Fruit fly (Drosophila melanogaster) whole organism, pupa: Measurements from ENCODE around the gene ics.
A peak's percentile ranks its signal among the peaks of the same experiment; 100 is the strongest.

ENCODE experiments used
- CG10348 ChIP-seq: fragments of 200-800 bp; sonication (Bioruptor generic); IDR thresholded peaks from 2 replicates; pipeline ENCODE4 v1.3.6; 2022; ENCODE audit warnings: missing biosample characterization, missing genetic modification characterization
- CG12605 ChIP-seq: fragments of 200-800 bp; sonication (Bioruptor generic); IDR thresholded peaks from 2 replicates; pipeline ENCODE4 v1.3.6; 2022; ENCODE audit warnings: missing biosample characterization, missing genetic modification characterization
- CG13204 ChIP-seq: fragments of 200-800 bp; sonication (Bioruptor generic); optimal IDR thresholded peaks from 2 replicates; lab custom pipeline; 2018; ENCODE audit warnings: missing biosample characterization, mild to moderate bottlenecking, missing genetic modification characterization, moderate library complexity
- CG14655 ChIP-seq: fragments of 200-800 bp; sonication (Bioruptor generic); optimal IDR thresholded peaks from 3 replicates; lab custom pipeline; 2017; ENCODE audit warnings: mild to moderate bottlenecking, missing biosample characterization, missing genetic modification reagents, missing genetic modification characterization
- CG15710 ChIP-seq: fragments of 200-800 bp; sonication (Bioruptor generic); optimal IDR thresholded peaks from 2 replicates; lab custom pipeline; 2018; ENCODE audit warnings: missing biosample characterization, mild to moderate bottlenecking, missing genetic modification characterization, moderate library complexity
- CG17806 ChIP-seq: fragments of 200-800 bp; sonication (Bioruptor generic); optimal IDR thresholded peaks from 2 replicates; lab custom pipeline; 2018; ENCODE audit warnings: missing biosample characterization, mild to moderate bottlenecking, missing genetic modification characterization, moderate library complexity
- CG32121 ChIP-seq: fragments of 200-800 bp; sonication (Bioruptor generic); IDR thresholded peaks from 2 replicates; pipeline ENCODE4 v1.3.6; 2022; ENCODE audit warnings: missing biosample characterization, missing genetic modification characterization
- CG34367 ChIP-seq: fragments of 200-800 bp; sonication (Bioruptor generic); optimal IDR thresholded peaks from 2 replicates; lab custom pipeline; 2018; ENCODE audit warnings: missing biosample characterization, mild to moderate bottlenecking, missing genetic modification characterization
- CG4496 ChIP-seq: fragments of 200-800 bp; sonication (Bioruptor generic); IDR thresholded peaks from 3 replicates; pipeline ENCODE4 v1.3.6; 2022; ENCODE audit warnings: missing biosample characterization, missing genetic modification characterization
- CG8159 ChIP-seq: fragments of 200-800 bp; sonication (Bioruptor generic); optimal IDR thresholded peaks from 3 replicates; lab custom pipeline; 2018; ENCODE audit warnings: missing biosample characterization, mild to moderate bottlenecking, missing genetic modification characterization, moderate library complexity
- CG8301 ChIP-seq: fragments of 200-800 bp; sonication (Bioruptor generic); optimal IDR thresholded peaks from 2 replicates; lab custom pipeline; 2018; ENCODE audit warnings: missing biosample characterization, mild to moderate bottlenecking, missing genetic modification characterization
- CG9948 ChIP-seq: fragments of 200-800 bp; sonication (Bioruptor generic); optimal IDR thresholded peaks from 2 replicates; lab custom pipeline; 2018; ENCODE audit warnings: missing biosample characterization, mild to moderate bottlenecking, missing genetic modification characterization, moderate library complexity
- D1 ChIP-seq: fragments of 200-800 bp; sonication (Bioruptor generic); optimal IDR thresholded peaks from 2 replicates; lab custom pipeline; 2018; ENCODE audit warnings: missing biosample characterization, mild to moderate bottlenecking, missing genetic modification characterization, moderate library complexity
- EcR ChIP-seq: fragments of 200-800 bp; sonication (Bioruptor generic); optimal IDR thresholded peaks from 3 replicates; lab custom pipeline; 2019; ENCODE audit warnings: missing biosample characterization, missing genetic modification characterization, mild to moderate bottlenecking, moderate library complexity, missing genetic modification reagents
- Ets98B ChIP-seq: fragments of 200-800 bp; sonication (Bioruptor generic); IDR thresholded peaks from 2 replicates; pipeline ENCODE4 v1.3.6; 2022; ENCODE audit warnings: missing biosample characterization, missing genetic modification characterization
- Pif1A ChIP-seq: fragments of 200-800 bp; sonication (Bioruptor generic); optimal IDR thresholded peaks from 3 replicates; lab custom pipeline; 2016; ENCODE audit warnings: missing biosample characterization, missing genetic modification characterization
- Pif1B ChIP-seq: fragments of 200-800 bp; sonication (Bioruptor generic); optimal IDR thresholded peaks from 3 replicates; lab custom pipeline; 2016; ENCODE audit warnings: missing biosample characterization, missing genetic modification characterization
- Snoo ChIP-seq: fragments of 200-800 bp; sonication (Bioruptor generic); optimal IDR thresholded peaks from 3 replicates; lab custom pipeline; 2017; ENCODE audit warnings: missing biosample characterization, mild to moderate bottlenecking, missing genetic modification characterization, inconsistent platforms
- fd96Ca ChIP-seq: fragments of 200-800 bp; sonication (Bioruptor generic); IDR thresholded peaks from 3 replicates; pipeline ENCODE4 v1.3.6; 2022; ENCODE audit warnings: missing biosample characterization, missing genetic modification characterization
- gl ChIP-seq: fragments of 200-800 bp; sonication (Bioruptor generic); optimal IDR thresholded peaks from 2 replicates; lab custom pipeline; 2018; ENCODE audit warnings: missing biosample characterization, mild to moderate bottlenecking, missing genetic modification characterization
- rn ChIP-seq: fragments of 200-800 bp; sonication (Bioruptor generic); IDR thresholded peaks from 2 replicates; pipeline ENCODE4 v1.3.6; 2022; ENCODE audit warnings: missing biosample characterization, missing genetic modification characterization

Gene ics

dm6 chr2L:13641887-13642826 is at the start of gene ics:
Gene ics (minus strand): TSS chr2L:13642602.
- TF ChIP-seq CG14655 (no peak), CG12605 (no peak), gl (tag; lab: Kevin White, UChicago) (peak; percentile 35)

DNA sequence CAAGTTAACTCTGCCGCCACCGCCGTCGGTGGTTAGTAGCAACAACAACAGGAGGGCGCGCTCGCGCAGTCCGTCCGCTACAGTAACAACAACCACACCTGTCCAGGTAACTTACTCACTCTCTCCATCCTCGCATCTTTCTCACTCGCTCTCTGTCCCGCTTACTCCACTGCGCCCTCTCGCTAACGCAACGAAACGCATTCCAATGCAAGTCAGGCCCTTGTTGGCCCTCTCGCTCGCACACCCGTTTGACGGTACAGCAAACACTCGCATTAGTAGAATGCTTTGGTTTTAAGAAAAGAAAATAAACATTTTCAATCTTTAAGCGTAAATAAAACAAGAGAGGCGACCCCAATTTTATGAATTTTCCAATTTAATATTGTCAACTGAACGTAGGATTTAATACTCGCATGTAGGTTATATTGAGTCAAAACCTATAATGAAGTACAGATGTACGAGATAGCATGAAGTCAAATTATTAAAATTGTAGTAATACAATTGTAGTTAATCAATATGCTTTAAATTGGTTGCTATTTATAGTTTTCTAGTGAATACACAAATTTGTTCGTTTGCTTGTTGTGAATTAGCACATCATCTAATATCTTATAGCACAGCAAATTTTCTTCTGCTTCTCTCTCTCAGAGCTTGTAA is 23.7 kb upstream of the ics start:
- peak; percentile 54 for TF ChIP-seq CG8301 (tag; lab: Kevin White, UChicago)
- peak; percentile 66 for TF ChIP-seq CG14655
- TF ChIP-seq Snoo (tag; lab: Kevin White, UChicago) = peak; percentile 69
- TF ChIP-seq CG32121 (GFP tag; lab: Robert Waterston, UW) = 0 out of 2 replicates have a peak, but pooled peaks have one; percentile 38
- TF ChIP-seq CG9948 (tag; lab: Kevin White, UChicago) = peak; percentile 44
- 0 out of 2 replicates have a peak, but pooled peaks have one; percentile 26 for TF ChIP-seq CG10348 (GFP tag; lab: Robert Waterston, UW)
- peak; percentile 67; the same call in 2 of the 3 replicates for TF ChIP-seq CG4496
- TF ChIP-seq rn (GFP tag; lab: Robert Waterston, UW) = no peak
- no peak for TF ChIP-seq EcR (GFP tag; lab: Kevin White, UChicago)
- peak; percentile 98 for TF ChIP-seq CG13204 (GFP tag; lab: Kevin White, UChicago)
- TF ChIP-seq D1 (tag; lab: Kevin White, UChicago) = peak; percentile 11
- peak; percentile 22; the same call in 1 of the 2 replicates for TF ChIP-seq Ets98B (GFP tag; lab: Robert Waterston, UW)
- TF ChIP-seq Pif1A = peak; percentile 86
- TF ChIP-seq CG12605 = 0 out of 2 replicates have a peak, but pooled peaks have one; percentile 22
- TF ChIP-seq CG8159 = peak; percentile 69
- TF ChIP-seq CG34367 (tag; lab: Kevin White, UChicago) = peak; percentile 67
- TF ChIP-seq fd96Ca = no peak; the same call in 2 of the 3 replicates
- peak; percentile 48 for TF ChIP-seq Pif1B (GFP tag; lab: Kevin White, UChicago)
- no peak for TF ChIP-seq gl (tag; lab: Kevin White, UChicago)
- peak; percentile 82 for TF ChIP-seq CG15710
- TF ChIP-seq CG17806 (tag; lab: Kevin White, UChicago) = peak; percentile 45

dm6 chr2L:13665025-13665881 is 22.9 kb upstream of the ics start, which contains the start of gene CG18507:
Gene CG18507 (plus strand): TSS chr2L:13665525.
- TF ChIP-seq CG10348 (GFP tag; lab: Robert Waterston, UW) (no peak), CG32121 (GFP tag; lab: Robert Waterston, UW) (peak; percentile 77), CG12605 (peak; percentile 88), CG34367 (tag; lab: Kevin White, UChicago) (peak; percentile 60), Pif1B (GFP tag; lab: Kevin White, UChicago) (peak; percentile 48), fd96Ca (peak; percentile 73; the same call in 2 of the 3 replicates), CG4496 (peak; percentile 88), CG8301 (tag; lab: Kevin White, UChicago) (peak; percentile 15), D1 (tag; lab: Kevin White, UChicago) (no peak), CG8159 (peak; percentile 57), Snoo (tag; lab: Kevin White, UChicago) (no peak), CG17806 (tag; lab: Kevin White, UChicago) (peak; percentile 38), Pif1A (peak; percentile 75), gl (tag; lab: Kevin White, UChicago) (peak; percentile 88), CG14655 (peak; percentile 51), CG15710 (peak; percentile 42), CG9948 (tag; lab: Kevin White, UChicago) (no peak), rn (GFP tag; lab: Robert Waterston, UW) (peak; percentile 60), CG13204 (GFP tag; lab: Kevin White, UChicago) (peak; percentile 86), Ets98B (GFP tag; lab: Robert Waterston, UW) (peak; percentile 85), EcR (GFP tag; lab: Kevin White, UChicago) (no peak)
- TF ChIP-seq, all 21 proteins: peak for 16

dm6 chr2L:13641046-13641445 is 1.4 kb downstream of the ics start:
- TF ChIP-seq CG17806 (tag; lab: Kevin White, UChicago) (no peak), rn (GFP tag; lab: Robert Waterston, UW) (no peak), gl (tag; lab: Kevin White, UChicago) (no peak), Pif1A (no peak), fd96Ca (no peak), CG12605 (no peak), Pif1B (GFP tag; lab: Kevin White, UChicago) (no peak), CG34367 (tag; lab: Kevin White, UChicago) (no peak), EcR (GFP tag; lab: Kevin White, UChicago) (no peak), CG14655 (no peak), CG4496 (no peak), D1 (tag; lab: Kevin White, UChicago) (no peak), CG8301 (tag; lab: Kevin White, UChicago) (no peak), CG13204 (GFP tag; lab: Kevin White, UChicago) (no peak)
